Worm (Caenorhabditis elegans): ENCODE measurements around the gene F54E4.3.

The F54E4.3 gene

ce11 chrX:14639941-14640340 is 3.7 kb upstream of the F54E4.3 start:
- TF ChIP-seq sea-1 (GFP tag; conservative IDR thresholded peaks at IDR 0.05): no peak
- TF ChIP-seq pes-1 (GFP tag; IDR thresholded peaks at IDR 0.05): no peak
- no peak for TF ChIP-seq tbx-37 (GFP tag; conservative IDR thresholded peaks at IDR 0.05)
- no peak for TF ChIP-seq aly-1 (tag; optimal IDR thresholded peaks at IDR 0.05)
- no peak for TF ChIP-seq ama-1 (optimal IDR thresholded peaks at IDR 0.05)
- TF ChIP-seq scrt-1 (GFP tag; IDR thresholded peaks at IDR 0.05): no peak
- TF ChIP-seq tbx-11 (GFP tag; IDR thresholded peaks at IDR 0.05): no peak
- no peak for TF ChIP-seq flt-1 (GFP tag; IDR thresholded peaks at IDR 0.05)
- TF ChIP-seq hmg-4 (GFP tag; optimal IDR thresholded peaks at IDR 0.05): no peak
- no peak for TF ChIP-seq hmbx-1 (tag; optimal IDR thresholded peaks at IDR 0.05)
- no peak for TF ChIP-seq B0310.2 (tag; optimal IDR thresholded peaks at IDR 0.05)
- no peak for TF ChIP-seq ceh-13 (GFP tag; optimal IDR thresholded peaks at IDR 0.05)
- TF ChIP-seq tra-4 (tag; optimal IDR thresholded peaks at IDR 0.05): no peak
- TF ChIP-seq F13C5.2 (tag; optimal IDR thresholded peaks at IDR 0.05): no peak
- TF ChIP-seq ets-7 (tag; optimal IDR thresholded peaks at IDR 0.05): no peak
- TF ChIP-seq ceh-36 (tag; optimal IDR thresholded peaks at IDR 0.05): no peak
- TF ChIP-seq hnd-1 (tag; optimal IDR thresholded peaks at IDR 0.05): no peak

- TF ChIP-seq hmg-4 (GFP tag; optimal IDR thresholded peaks at IDR 0.05) (no peak), hnd-1 (tag; optimal IDR thresholded peaks at IDR 0.05) (no peak)
These were observed 1.2 kb upstream of the F54E4.3 start for ce11 chrX:14637445-14637844.

ce11 chrX:14636712-14637111 is 491 bp upstream of the F54E4.3 start:
- no peak for TF ChIP-seq flt-1 (GFP tag; IDR thresholded peaks at IDR 0.05)
- no peak for TF ChIP-seq aly-1 (tag; optimal IDR thresholded peaks at IDR 0.05)
- no peak for TF ChIP-seq F13C5.2 (tag; optimal IDR thresholded peaks at IDR 0.05)
- peak; percentile 52 for TF ChIP-seq hmg-4 (GFP tag; optimal IDR thresholded peaks at IDR 0.05)

- TF ChIP-seq ets-7 (tag; optimal IDR thresholded peaks at IDR 0.05): no peak
- no peak for TF ChIP-seq ceh-36 (tag; optimal IDR thresholded peaks at IDR 0.05)
- no peak for TF ChIP-seq ama-1 (optimal IDR thresholded peaks at IDR 0.05)
- TF ChIP-seq hmbx-1 (tag; optimal IDR thresholded peaks at IDR 0.05): no peak
- TF ChIP-seq sea-1 (GFP tag; conservative IDR thresholded peaks at IDR 0.05): no peak
- TF ChIP-seq tbx-37 (GFP tag; conservative IDR thresholded peaks at IDR 0.05): no peak
- no peak for TF ChIP-seq tra-4 (tag; optimal IDR thresholded peaks at IDR 0.05)
- TF ChIP-seq flt-1 (GFP tag; IDR thresholded peaks at IDR 0.05): no peak
- TF ChIP-seq ceh-13 (GFP tag; optimal IDR thresholded peaks at IDR 0.05): no peak
- no peak for TF ChIP-seq hmg-4 (GFP tag; optimal IDR thresholded peaks at IDR 0.05)
These were observed 2.5 kb downstream of the F54E4.3 start for ce11 chrX:14633679-14634078.

ce11 chrX:14628816-14629215 is 7.4 kb downstream of the F54E4.3 start, which contains the start of gene F54E4.2:
F54E4.2 (minus strand) TSS chrX:14628916.
- TF ChIP-seq ama-1 (optimal IDR thresholded peaks at IDR 0.05): no peak
- TF ChIP-seq ceh-36 (tag; optimal IDR thresholded peaks at IDR 0.05): peak; percentile 37

- TF ChIP-seq ets-7 (tag; optimal IDR thresholded peaks at IDR 0.05) (no peak), ama-1 (optimal IDR thresholded peaks at IDR 0.05) (no peak), pes-1 (GFP tag; IDR thresholded peaks at IDR 0.05) (no peak), aly-1 (tag; optimal IDR thresholded peaks at IDR 0.05) (no peak), tra-4 (tag; optimal IDR thresholded peaks at IDR 0.05) (no peak), tbx-11 (GFP tag; IDR thresholded peaks at IDR 0.05) (no peak), scrt-1 (GFP tag; IDR thresholded peaks at IDR 0.05) (no peak), ceh-13 (GFP tag; optimal IDR thresholded peaks at IDR 0.05) (no peak), hmg-4 (GFP tag; optimal IDR thresholded peaks at IDR 0.05) (no peak)
These were observed 15.0 kb downstream of the F54E4.3 start for ce11 chrX:14621207-14621606.

ce11 chrX:14611074-14611473 is 25.1 kb downstream of the F54E4.3 start, which contains the start of gene rbc-1:
rbc-1 (plus strand) TSS chrX:14611374.
- no peak for TF ChIP-seq B0310.2 (tag; optimal IDR thresholded peaks at IDR 0.05)
- no peak for TF ChIP-seq tra-4 (tag; optimal IDR thresholded peaks at IDR 0.05)

ce11 chrX:14610093-14610763 is 26.0 kb downstream of the F54E4.3 start:
- TF ChIP-seq tbx-37 (GFP tag; conservative IDR thresholded peaks at IDR 0.05): no peak
- no peak for TF ChIP-seq sea-1 (GFP tag; conservative IDR thresholded peaks at IDR 0.05)
- no peak for TF ChIP-seq scrt-1 (GFP tag; IDR thresholded peaks at IDR 0.05)
- TF ChIP-seq aly-1 (tag; optimal IDR thresholded peaks at IDR 0.05): peak; percentile 63
- no peak for TF ChIP-seq ama-1 (optimal IDR thresholded peaks at IDR 0.05)
- no peak for TF ChIP-seq pes-1 (GFP tag; IDR thresholded peaks at IDR 0.05)
- no peak for TF ChIP-seq tbx-11 (GFP tag; IDR thresholded peaks at IDR 0.05)
- peak; percentile 15 for TF ChIP-seq hmg-4 (GFP tag; optimal IDR thresholded peaks at IDR 0.05)

ce11 chrX:14607770-14608169 is 28.5 kb downstream of the F54E4.3 start:
- TF ChIP-seq F13C5.2 (tag; optimal IDR thresholded peaks at IDR 0.05) (no peak), tra-4 (tag; optimal IDR thresholded peaks at IDR 0.05) (no peak), hmg-4 (GFP tag; optimal IDR thresholded peaks at IDR 0.05) (no peak), hmbx-1 (tag; optimal IDR thresholded peaks at IDR 0.05) (no peak), tbx-11 (GFP tag; IDR thresholded peaks at IDR 0.05) (no peak), flt-1 (GFP tag; IDR thresholded peaks at IDR 0.05) (no peak), pes-1 (GFP tag; IDR thresholded peaks at IDR 0.05) (no peak), ama-1 (optimal IDR thresholded peaks at IDR 0.05) (no peak), ets-7 (tag; optimal IDR thresholded peaks at IDR 0.05) (no peak), ceh-36 (tag; optimal IDR thresholded peaks at IDR 0.05) (no peak), scrt-1 (GFP tag; IDR thresholded peaks at IDR 0.05) (no peak), aly-1 (tag; optimal IDR thresholded peaks at IDR 0.05) (no peak), hnd-1 (tag; optimal IDR thresholded peaks at IDR 0.05) (no peak), tbx-37 (GFP tag; conservative IDR thresholded peaks at IDR 0.05) (no peak), sea-1 (GFP tag; conservative IDR thresholded peaks at IDR 0.05) (no peak), B0310.2 (tag; optimal IDR thresholded peaks at IDR 0.05) (no peak), ceh-13 (GFP tag; optimal IDR thresholded peaks at IDR 0.05) (no peak)

Measured in whole organism, early embryonic.